Worm (Caenorhabditis elegans) whole organism, mixed stage, embryonic: Measurements from ENCODE around the gene srh-21.

Experiments
- elt-1 ChIP-seq: sonication (generic microtip); optimal IDR thresholded peaks from 2 replicates; lab custom pipeline; 2017; ENCODE audit warnings: missing genetic modification characterization, mild to moderate bottlenecking, missing compliant biosample characterization, antibody characterized with exemption, moderate library complexity, borderline replicate concordance; ENCODE audit not compliant: insufficient read depth
- snpc-4 ChIP-seq: fragments of 150-350 bp; optimal IDR thresholded peaks from 2 replicates; lab custom pipeline; 2014; ENCODE audit warnings: missing biosample characterization, missing genetic modification characterization

DNA sequence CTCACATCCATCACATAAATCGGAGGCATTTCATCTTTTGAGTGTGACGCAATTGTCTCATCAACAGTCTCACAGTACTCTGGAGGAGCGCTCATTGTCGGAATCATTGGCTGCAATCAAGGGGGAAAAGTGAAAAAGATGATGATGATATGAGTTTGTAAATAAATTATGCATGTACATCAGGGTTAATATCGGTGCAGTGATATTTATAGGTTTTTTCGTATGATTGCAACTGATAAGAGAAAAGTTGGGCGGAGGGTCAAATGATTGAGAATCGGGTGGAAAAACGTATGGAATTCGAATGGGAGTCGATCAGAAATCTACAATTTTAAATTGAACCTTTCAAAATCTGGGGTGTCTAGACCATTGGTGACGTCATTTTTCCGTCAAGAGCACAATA lies 11.6 kb upstream of the srh-21 start, which contains the start of gene H23N18.6:
- no peak for TF ChIP-seq snpc-4
- TF ChIP-seq elt-1: no peak
